Worm (Caenorhabditis elegans) whole organism, L4 larva: Measurements from ENCODE around the gene phf-31.

ENCODE experiments used
- dpl-1 ChIP-seq: fragments of 150-350 bp; optimal IDR thresholded peaks from 2 replicates; lab custom pipeline; 2014; ENCODE audit warnings: missing biosample characterization, missing genetic modification reagents, missing genetic modification characterization
- nhr-102 ChIP-seq: sonication (generic microtip); optimal IDR thresholded peaks from 2 replicates; lab custom pipeline; 2016; ENCODE audit warnings: mild to moderate bottlenecking, missing genetic modification characterization, moderate library complexity, missing compliant biosample characterization

ce11 chrX:10645148-10645547, 36.6 kb upstream of the phf-31 start:
- TF ChIP-seq nhr-102 (no peak), dpl-1 (GFP tag; lab: Kevin White, UChicago) (no peak)
